Worm (Caenorhabditis elegans): ENCODE measurements around the gene H40L08.7.

DNA sequence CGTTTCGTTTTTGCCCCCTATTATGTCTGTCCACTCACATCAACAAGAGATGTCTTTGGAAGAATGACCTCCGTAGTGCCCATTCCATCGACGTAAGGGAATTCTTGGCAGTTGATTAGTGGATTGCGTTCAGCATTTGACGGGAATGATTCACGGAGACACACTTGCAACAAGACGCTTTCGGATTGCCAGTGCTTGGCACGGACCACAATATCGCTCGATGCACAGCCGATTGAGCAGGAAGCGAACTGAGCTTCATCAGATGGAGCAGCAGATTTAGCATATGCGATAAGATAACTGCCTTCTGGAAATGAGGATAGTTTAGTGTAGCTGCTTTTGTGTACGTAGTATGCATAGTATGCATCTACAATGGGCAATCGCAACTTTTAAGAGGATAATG is 25.9 kb upstream of the H40L08.7 start:
- TF ChIP-seq ztf-29 (GFP tag; IDR thresholded peaks at IDR 0.05), result no peak
- no peak for TF ChIP-seq T22C8.4 (GFP tag; IDR thresholded peaks at IDR 0.05)
- TF ChIP-seq tab-1 (GFP tag; IDR thresholded peaks at IDR 0.05), result no peak
- TF ChIP-seq ztf-23 (GFP tag; IDR thresholded peaks at IDR 0.05), result no peak
- no peak for TF ChIP-seq flt-1 (GFP tag; IDR thresholded peaks at IDR 0.05)
- TF ChIP-seq ref-1 (GFP tag; conservative IDR thresholded peaks at IDR 0.05), result no peak
- TF ChIP-seq cog-1 (tag; optimal IDR thresholded peaks at IDR 0.05), result no peak
- no peak for TF ChIP-seq med-1 (GFP tag; optimal IDR thresholded peaks at IDR 0.05; ENCODE audit: insufficient read depth)

Measured in whole organism, midembryonic.